Fruit fly (Drosophila melanogaster) whole organism, wandering third instar larva: ENCODE results near the gene CG1835.

Experiments used
- Dfd ChIP-seq: fragments of >200 bp; optimal IDR thresholded peaks from 2 replicates; lab custom pipeline; 2017; ENCODE audit warnings: missing biosample characterization, missing genetic modification characterization
- dl ChIP-seq, 2 experiments: fragments of 175-275, 200-275 bp in 1 of 2; fragments of 200-275 bp in 1 of 2; sonication (Bioruptor generic); optimal IDR thresholded peaks; lab custom pipeline; 2018; ENCODE audit warnings: mild to moderate bottlenecking in 2 of 2, missing biosample characterization in 2 of 2, missing genetic modification characterization in 2 of 2, moderate library complexity in 2 of 2; ENCODE audit not compliant: partially characterized antibody in 2 of 2, insufficient read depth in 1 of 2
- usp ChIP-seq: fragments of >200 bp; optimal IDR thresholded peaks from 2 replicates; lab custom pipeline; 2017; ENCODE audit warnings: missing biosample characterization, missing genetic modification characterization

- TF ChIP-seq Dfd (GFP tag; lab: Kevin White, UChicago) (no peak), dl (GFP tag; optimal IDR thresholded peaks at IDR 0.05; lab: Kevin White, UChicago; ENCODE audit: insufficient read depth in 1 of 2, partially characterized antibody in 2 of 2) (no peak), usp (GFP tag; lab: Kevin White, UChicago) (no peak)
These were observed 29.6 kb upstream of the CG1835 start for dm6 chrX:20632115-20632514.
